Fruit fly (Drosophila melanogaster) whole organism, prepupa: ENCODE measurements around the gene Ugt316A1.

Source experiments
- CG10631 ChIP-seq: fragments of 200-800 bp; sonication (Bioruptor generic); optimal IDR thresholded peaks from 2 replicates; lab custom pipeline; 2016; ENCODE audit warnings: missing biosample characterization, missing genetic modification characterization
- CG10669 ChIP-seq: fragments of 200-800 bp; sonication (Bioruptor generic); optimal IDR thresholded peaks from 3 replicates; lab custom pipeline; 2018; ENCODE audit warnings: missing biosample characterization, mild to moderate bottlenecking, missing genetic modification characterization, moderate library complexity
- CG11294 ChIP-seq: fragments of 200-800 bp; sonication (Bioruptor generic); IDR thresholded peaks from 2 replicates; pipeline ENCODE4 v1.3.6; 2022; ENCODE audit warnings: missing biosample characterization, missing genetic modification characterization
- CG15336 ChIP-seq: fragments of 200-800 bp; sonication (Bioruptor generic); IDR thresholded peaks from 2 replicates; pipeline ENCODE4 v1.3.6; 2022; ENCODE audit warnings: missing biosample characterization, missing genetic modification characterization
- CG1621 ChIP-seq: fragments of 200-800 bp; sonication (Bioruptor generic); optimal IDR thresholded peaks from 3 replicates; lab custom pipeline; 2018; ENCODE audit warnings: missing biosample characterization, mild to moderate bottlenecking, missing genetic modification characterization
- CG3032 ChIP-seq: fragments of 200-800 bp; optimal IDR thresholded peaks from 2 replicates; lab custom pipeline; 2019; ENCODE audit warnings: missing biosample characterization, mild to moderate bottlenecking, missing genetic modification characterization, moderate library complexity
- CG32006 ChIP-seq: fragments of 200-800 bp; sonication (Bioruptor generic); optimal IDR thresholded peaks from 3 replicates; lab custom pipeline; 2017; ENCODE audit warnings: missing biosample characterization, mild to moderate bottlenecking, missing genetic modification characterization
- CG3919 ChIP-seq: fragments of 200-800 bp; sonication (Bioruptor generic); optimal IDR thresholded peaks from 3 replicates; lab custom pipeline; 2016; ENCODE audit warnings: missing biosample characterization, missing genetic modification characterization
- CG4318 ChIP-seq: fragments of 200-800 bp; sonication (Bioruptor generic); optimal IDR thresholded peaks from 3 replicates; lab custom pipeline; 2017; ENCODE audit warnings: missing biosample characterization, mild to moderate bottlenecking, missing genetic modification characterization
- CG6163 ChIP-seq: fragments of 200-800 bp; sonication (Bioruptor generic); IDR thresholded peaks from 3 replicates; pipeline ENCODE4 v1.3.6; 2022; ENCODE audit warnings: missing biosample characterization, missing genetic modification characterization
- CG6276 ChIP-seq: fragments of 200-800 bp; sonication (Bioruptor generic); optimal IDR thresholded peaks from 2 replicates; lab custom pipeline; 2017; ENCODE audit warnings: missing biosample characterization, mild to moderate bottlenecking, missing genetic modification characterization
- CG6792 ChIP-seq: fragments of 200-800 bp; sonication (Bioruptor generic); optimal IDR thresholded peaks from 3 replicates; lab custom pipeline; 2016; ENCODE audit warnings: missing biosample characterization, missing genetic modification characterization
- CG6808 ChIP-seq: fragments of 200-800 bp; sonication (Bioruptor generic); optimal IDR thresholded peaks from 3 replicates; lab custom pipeline; 2017; ENCODE audit warnings: missing biosample characterization, missing genetic modification characterization, mild to moderate bottlenecking, moderate library complexity, missing genetic modification reagents
- CG6854 ChIP-seq: fragments of 200-800 bp; sonication (Bioruptor generic); optimal IDR thresholded peaks from 2 replicates; lab custom pipeline; 2017; ENCODE audit warnings: missing biosample characterization, mild to moderate bottlenecking, missing genetic modification characterization
- CG7368 ChIP-seq: fragments of 200-800 bp; sonication (Bioruptor generic); optimal IDR thresholded peaks from 3 replicates; lab custom pipeline; 2016; ENCODE audit warnings: missing biosample characterization, missing genetic modification characterization
- CG8119 ChIP-seq: fragments of 200-800 bp; sonication (Bioruptor generic); IDR thresholded peaks from 3 replicates; pipeline ENCODE4 v1.3.6; 2022; ENCODE audit warnings: missing biosample characterization, missing genetic modification characterization
- CG9139 ChIP-seq: fragments of 200-800 bp; sonication (Bioruptor generic); optimal IDR thresholded peaks from 3 replicates; lab custom pipeline; 2017; ENCODE audit warnings: missing biosample characterization, mild to moderate bottlenecking, missing genetic modification characterization
- Eip75B ChIP-seq: fragments of 200-800 bp; sonication (Bioruptor generic); optimal IDR thresholded peaks from 3 replicates; lab custom pipeline; 2016; ENCODE audit warnings: missing biosample characterization, missing genetic modification characterization
- Eip78C ChIP-seq: fragments of 200-800 bp; sonication (Bioruptor generic); peaks from one replicate; lab custom pipeline; 2016; ENCODE audit warnings: missing biosample characterization, missing genetic modification characterization
- Ets96B ChIP-seq: fragments of 200-800 bp; optimal IDR thresholded peaks from 2 replicates; lab custom pipeline; 2019; ENCODE audit warnings: missing biosample characterization, mild to moderate bottlenecking, missing genetic modification characterization, moderate library complexity
- Gug ChIP-seq: fragments of 200-800 bp; sonication (Bioruptor generic); IDR thresholded peaks from 2 replicates; pipeline ENCODE4 v1.3.6; 2022; ENCODE audit warnings: missing biosample characterization, missing genetic modification characterization
- Hr39 ChIP-seq: fragments of 200-800 bp; sonication (Bioruptor generic); optimal IDR thresholded peaks from 2 replicates; lab custom pipeline; 2016; ENCODE audit warnings: missing biosample characterization, missing genetic modification characterization
- Lpt ChIP-seq: fragments of 200-800 bp; sonication (Bioruptor generic); optimal IDR thresholded peaks from 3 replicates; lab custom pipeline; 2016; ENCODE audit warnings: missing biosample characterization, missing genetic modification characterization
- Met ChIP-seq: fragments of 200-800 bp; sonication (Bioruptor generic); optimal IDR thresholded peaks from 3 replicates; lab custom pipeline; 2016; ENCODE audit warnings: missing biosample characterization, missing genetic modification characterization
- OdsH ChIP-seq: fragments of 200-800 bp; sonication (Bioruptor generic); optimal IDR thresholded peaks from 3 replicates; lab custom pipeline; 2016; ENCODE audit warnings: missing biosample characterization, missing genetic modification characterization
- Smox ChIP-seq: fragments of 200-800 bp; sonication (Bioruptor generic); optimal IDR thresholded peaks from 3 replicates; lab custom pipeline; 2016; ENCODE audit warnings: missing biosample characterization, missing genetic modification characterization
- Sox102F ChIP-seq: fragments of 200-800 bp; sonication (Bioruptor generic); optimal IDR thresholded peaks from 2 replicates; lab custom pipeline; 2016; ENCODE audit warnings: missing biosample characterization, mild to moderate bottlenecking, missing genetic modification characterization
- achi ChIP-seq: fragments of 200-800 bp; sonication (Bioruptor generic); optimal IDR thresholded peaks from 3 replicates; lab custom pipeline; 2016; ENCODE audit warnings: missing biosample characterization, missing genetic modification characterization
- acj6 ChIP-seq: fragments of 200-800 bp; sonication (Bioruptor generic); optimal IDR thresholded peaks from 3 replicates; lab custom pipeline; 2016; ENCODE audit warnings: missing biosample characterization, missing genetic modification characterization
- cyc ChIP-seq: fragments of 200-800 bp; sonication (Bioruptor generic); optimal IDR thresholded peaks from 3 replicates; lab custom pipeline; 2016; ENCODE audit warnings: missing biosample characterization, missing genetic modification characterization
- eg ChIP-seq: fragments of 200-800 bp; sonication (Bioruptor generic); IDR thresholded peaks from 3 replicates; pipeline ENCODE4 v1.3.6; 2022; ENCODE audit warnings: missing biosample characterization, missing genetic modification characterization
- esn ChIP-seq: fragments of 200-800 bp; sonication (Bioruptor generic); optimal IDR thresholded peaks from 2 replicates; lab custom pipeline; 2016; ENCODE audit warnings: missing biosample characterization, mild to moderate bottlenecking, missing genetic modification characterization, moderate library complexity
- fkh ChIP-seq: fragments of 200-800 bp; sonication (Bioruptor generic); optimal IDR thresholded peaks from 3 replicates; lab custom pipeline; 2017; ENCODE audit warnings: missing biosample characterization, mild to moderate bottlenecking, missing genetic modification characterization, moderate library complexity
- lz ChIP-seq: fragments of 200-800 bp; sonication (Bioruptor generic); optimal IDR thresholded peaks from 3 replicates; lab custom pipeline; 2016; ENCODE audit warnings: missing biosample characterization, missing genetic modification characterization
- net ChIP-seq: fragments of 200-800 bp; sonication (Bioruptor generic); optimal IDR thresholded peaks from 3 replicates; lab custom pipeline; 2016; ENCODE audit warnings: missing biosample characterization, missing genetic modification characterization
- salr ChIP-seq, 2 experiments: fragments of 200-800 bp; sonication (Bioruptor generic); optimal IDR thresholded peaks; 3 replicates each; lab custom pipeline; 2016 to 2018; ENCODE audit warnings: missing biosample characterization in 2 of 2, missing genetic modification characterization in 2 of 2, mild to moderate bottlenecking in 1 of 2
- ss ChIP-seq, 2 experiments: fragments of 200-800 bp; sonication (Bioruptor generic); optimal IDR thresholded peaks; 2 replicates in 1 of 2; 3 replicates in 1 of 2; lab custom pipeline; 2017 to 2018; ENCODE audit warnings: mild to moderate bottlenecking in 2 of 2, missing biosample characterization in 2 of 2, missing genetic modification characterization in 2 of 2, moderate library complexity in 1 of 2
- svp ChIP-seq: fragments of 200-800 bp; sonication (Bioruptor generic); peaks from one replicate; lab custom pipeline; 2016; ENCODE audit warnings: missing biosample characterization, missing genetic modification characterization
- topi ChIP-seq: fragments of 200-800 bp; sonication (Bioruptor generic); optimal IDR thresholded peaks from 3 replicates; lab custom pipeline; 2016; ENCODE audit warnings: missing biosample characterization, missing genetic modification characterization
- vri ChIP-seq: fragments of 200-800 bp; sonication (Bioruptor generic); optimal IDR thresholded peaks from 3 replicates; lab custom pipeline; 2016; ENCODE audit warnings: missing biosample characterization, mild to moderate bottlenecking, missing genetic modification characterization

Gene Ugt316A1

DNA sequence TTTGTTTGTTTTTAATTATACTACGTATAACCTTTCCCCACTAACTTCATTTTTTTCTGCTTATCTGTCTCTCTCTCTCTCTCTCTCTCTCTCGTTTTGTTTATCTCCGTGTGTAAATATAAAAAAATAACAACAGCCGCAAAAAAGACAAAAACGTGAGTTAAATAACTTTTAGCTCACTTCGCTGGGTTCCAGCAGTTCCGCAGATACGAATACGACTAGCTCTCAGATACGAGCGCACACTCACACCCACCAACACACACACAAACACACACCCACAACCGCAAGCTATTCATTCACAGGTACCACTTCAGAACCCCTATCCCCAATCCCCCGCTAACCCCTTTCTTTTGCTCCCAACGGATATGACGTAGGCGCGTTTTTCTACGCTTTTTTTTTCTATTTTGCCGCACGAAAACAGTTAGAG is 9.6 kb upstream of the Ugt316A1 start (continued):
- TF ChIP-seq salr (GFP tag; optimal IDR thresholded peaks at IDR 0.05; lab: Kevin White, UChicago) (peak in 1 of 2 experiments; percentile 55), net (GFP tag; lab: Kevin White, UChicago) (peak; percentile 64), fkh (GFP tag; lab: Kevin White, UChicago) (peak; percentile 92), CG32006 (GFP tag; lab: Kevin White, UChicago) (peak; percentile 46), CG3032 (tag; lab: Kevin White, UChicago) (peak; percentile 73), Eip75B (peak; percentile 60), CG7368 (GFP tag; lab: Kevin White, UChicago) (no peak), CG9139 (GFP tag; lab: Kevin White, UChicago) (peak; percentile 93), CG8119 (GFP tag; lab: Robert Waterston, UW) (peak; percentile 78), CG6276 (GFP tag; lab: Kevin White, UChicago) (peak; percentile 45), OdsH (GFP tag; lab: Kevin White, UChicago) (peak; percentile 2)

DNA sequence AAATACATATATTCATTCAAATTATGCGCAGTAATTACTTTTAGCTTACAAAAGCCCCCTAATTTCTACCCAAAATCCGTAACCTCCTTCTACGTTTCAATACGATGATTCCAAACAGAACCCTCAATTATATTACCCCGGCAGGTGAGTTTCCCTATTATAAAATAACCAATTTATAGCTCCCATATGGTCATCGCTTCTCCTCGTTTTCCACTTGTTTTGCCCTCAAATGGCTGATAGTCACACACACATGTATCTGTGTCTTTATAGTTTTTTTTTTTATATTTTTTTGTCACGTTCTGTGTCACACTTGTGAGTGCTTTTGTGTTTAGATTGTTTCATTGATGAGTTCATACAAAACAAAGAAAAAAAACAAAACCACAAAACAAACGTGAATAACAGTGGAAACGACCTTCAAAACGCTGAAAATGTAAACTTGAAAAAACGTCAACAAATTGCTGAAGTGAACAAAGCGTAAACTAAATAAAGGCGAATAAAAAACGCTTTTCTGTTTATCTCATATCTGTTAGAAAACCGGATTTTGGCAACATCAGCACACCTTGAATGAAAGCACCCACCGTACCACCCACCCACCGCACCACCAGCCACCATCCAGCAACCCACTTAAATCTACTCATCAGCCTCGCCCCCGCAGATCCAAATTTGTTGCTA is 8.7 kb upstream of the Ugt316A1 start:
- TF ChIP-seq fkh (GFP tag; lab: Kevin White, UChicago): peak; percentile 74
- 0 out of 3 replicates have a peak, but pooled peaks have one; percentile 19 for TF ChIP-seq eg (GFP tag; lab: Robert Waterston, UW)
- no peak for TF ChIP-seq cyc (GFP tag; lab: Kevin White, UChicago)

dm6 chr3L:19063410-19063752 is 765 bp upstream of the Ugt316A1 start:
- TF ChIP-seq Hr39 (GFP tag; lab: Kevin White, UChicago): no peak
- TF ChIP-seq Gug (GFP tag; lab: Robert Waterston, UW): no peak
- TF ChIP-seq CG32006 (GFP tag; lab: Kevin White, UChicago): no peak
- no peak for TF ChIP-seq ss (GFP tag; optimal IDR thresholded peaks at IDR 0.05; lab: Kevin White, UChicago)
- TF ChIP-seq acj6 (GFP tag; lab: Kevin White, UChicago): no peak
- no peak for TF ChIP-seq CG9139 (GFP tag; lab: Kevin White, UChicago)
- TF ChIP-seq Eip75B: no peak
- TF ChIP-seq esn (GFP tag; lab: Kevin White, UChicago): no peak
- TF ChIP-seq CG6276 (GFP tag; lab: Kevin White, UChicago): no peak
- TF ChIP-seq Eip78C (GFP tag; lab: Kevin White, UChicago): peak; percentile 39
- TF ChIP-seq CG6163 (GFP tag; lab: Robert Waterston, UW): no peak
- TF ChIP-seq vri (GFP tag; lab: Kevin White, UChicago): peak; percentile 69
- no peak for TF ChIP-seq CG1621 (tag; lab: Kevin White, UChicago)
- no peak for TF ChIP-seq CG3919 (GFP tag; lab: Kevin White, UChicago)
- TF ChIP-seq CG6854 (GFP tag; lab: Kevin White, UChicago): peak; percentile 60
- TF ChIP-seq Sox102F (GFP tag; lab: Kevin White, UChicago): no peak
- no peak for TF ChIP-seq CG4318 (GFP tag; lab: Kevin White, UChicago)
- TF ChIP-seq Smox (GFP tag; lab: Kevin White, UChicago): no peak
- no peak for TF ChIP-seq Ets96B (tag; lab: Kevin White, UChicago)
- TF ChIP-seq Lpt (GFP tag; lab: Kevin White, UChicago): no peak
- peak; percentile 91 for TF ChIP-seq fkh (GFP tag; lab: Kevin White, UChicago)
- no peak for TF ChIP-seq OdsH (GFP tag; lab: Kevin White, UChicago)
- peak; percentile 47 for TF ChIP-seq net (GFP tag; lab: Kevin White, UChicago)

DNA sequence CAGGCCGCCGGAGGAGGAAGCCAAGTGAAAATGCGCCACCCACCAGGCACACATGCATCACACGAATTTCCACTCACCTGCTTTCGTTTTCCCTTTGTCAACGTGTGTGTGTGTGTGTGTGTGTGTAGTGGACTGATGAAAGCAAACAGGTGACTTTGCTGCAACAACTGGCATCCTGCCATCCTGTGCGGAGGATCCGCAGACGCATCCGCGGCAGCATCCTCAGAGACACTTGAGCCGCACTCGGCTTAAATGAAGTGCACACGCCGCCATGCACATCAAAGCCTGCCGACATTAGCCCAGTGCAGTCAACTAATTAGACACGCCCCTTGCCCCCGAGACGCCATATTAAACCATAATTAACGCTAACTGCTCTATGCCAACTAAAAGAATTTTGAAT is 3.8 kb downstream of the Ugt316A1 start:
- no peak for TF ChIP-seq lz (GFP tag; lab: Kevin White, UChicago)
- TF ChIP-seq eg (GFP tag; lab: Robert Waterston, UW): 0 out of 3 replicates have a peak, but pooled peaks have one; percentile 33

DNA sequence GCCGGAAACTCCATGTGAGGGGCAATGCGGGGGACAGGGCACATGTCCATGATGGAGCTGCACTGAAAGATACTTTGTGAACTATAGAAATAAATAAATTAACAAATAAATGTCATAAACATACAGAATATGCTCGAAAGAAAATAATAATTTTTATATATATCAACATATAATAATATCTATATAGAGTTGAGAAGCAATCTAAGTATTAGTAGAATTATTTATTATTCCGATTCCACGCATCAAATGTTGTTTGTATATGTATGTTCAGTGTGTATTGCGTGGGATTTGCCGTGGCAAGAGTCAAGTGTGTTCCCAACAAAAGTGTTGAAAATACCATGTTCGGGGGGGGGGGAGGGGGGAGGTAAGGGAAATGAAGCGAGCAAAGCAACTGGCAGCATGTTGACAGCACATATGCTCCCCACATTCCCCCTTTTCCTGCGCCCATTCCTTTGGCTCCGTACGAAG is 5.7 kb downstream of the Ugt316A1 start:
- TF ChIP-seq topi: no peak
- TF ChIP-seq CG6808 (GFP tag; lab: Kevin White, UChicago): peak; percentile 33
- TF ChIP-seq CG32006 (GFP tag; lab: Kevin White, UChicago): peak; percentile 61
- peak; percentile 13 for TF ChIP-seq CG7368 (GFP tag; lab: Kevin White, UChicago)
- TF ChIP-seq svp (GFP tag; lab: Kevin White, UChicago): peak; percentile 50
- TF ChIP-seq fkh (GFP tag; lab: Kevin White, UChicago): no peak
- peak; percentile 28 for TF ChIP-seq achi
- peak; percentile 12 for TF ChIP-seq Met
- no peak for TF ChIP-seq Smox (GFP tag; lab: Kevin White, UChicago)
- TF ChIP-seq CG15336 (GFP tag; lab: Robert Waterston, UW): peak; percentile 69
- no peak for TF ChIP-seq CG11294 (GFP tag; lab: Robert Waterston, UW)
- peak; percentile 38; the same call in 1 of the 3 replicates for TF ChIP-seq eg (GFP tag; lab: Robert Waterston, UW)
- TF ChIP-seq CG6276 (GFP tag; lab: Kevin White, UChicago): no peak
- TF ChIP-seq cyc (GFP tag; lab: Kevin White, UChicago): no peak
- peak; percentile 41 for TF ChIP-seq CG3032 (tag; lab: Kevin White, UChicago)
- TF ChIP-seq Hr39 (GFP tag; lab: Kevin White, UChicago): no peak
- TF ChIP-seq CG10669 (GFP tag; lab: Kevin White, UChicago): peak; percentile 17
- TF ChIP-seq CG10631 (GFP tag; lab: Kevin White, UChicago): peak; percentile 38
- TF ChIP-seq CG6792 (GFP tag; lab: Kevin White, UChicago): peak; percentile 31
- peak; percentile 68 for TF ChIP-seq Eip78C (GFP tag; lab: Kevin White, UChicago)
